Worm (Caenorhabditis elegans) whole organism, L4 larva: Measurements from ENCODE around the gene Y53F4B.11.

Experiments used
- D1046.2 ChIP-seq: fragments of 200-800 bp; sonication (Bioruptor generic); IDR thresholded peaks from 2 replicates; pipeline ENCODE4 v1.3.6; 2022; ENCODE audit warnings: missing genetic modification characterization, missing compliant biosample characterization
- F37D6.2 ChIP-seq: sonication (generic microtip); optimal IDR thresholded peaks from 2 replicates; lab custom pipeline; 2016; ENCODE audit warnings: mild to moderate bottlenecking, missing genetic modification characterization, missing compliant biosample characterization
- F44E2.7 ChIP-seq: fragments of 200-800 bp; sonication (Bioruptor generic); IDR thresholded peaks from 2 replicates; pipeline ENCODE4 v2.1.2; 2022; ENCODE audit warnings: missing genetic modification characterization, missing compliant biosample characterization
- F49E8.2 ChIP-seq: sonication (generic microtip); optimal IDR thresholded peaks from 2 replicates; lab custom pipeline; 2016; ENCODE audit warnings: missing compliant biosample characterization, mild to moderate bottlenecking, missing genetic modification characterization, borderline replicate concordance
- Y48G9A.11 ChIP-seq: fragments of 200-800 bp; sonication (Bioruptor generic); IDR thresholded peaks from 2 replicates; pipeline ENCODE4 v1.3.6; 2022; ENCODE audit warnings: missing genetic modification reagents, missing genetic modification characterization, missing compliant biosample characterization
- Y5F2A.4 ChIP-seq: fragments of 200-800 bp; sonication (Bioruptor generic); optimal IDR thresholded peaks from 2 replicates; lab custom pipeline; 2018; ENCODE audit warnings: mild to moderate bottlenecking, missing genetic modification characterization, missing compliant biosample characterization
- ZK337.2 ChIP-seq: fragments of 200-800 bp; sonication (Bioruptor generic); IDR thresholded peaks from 2 replicates; pipeline ENCODE4 v1.3.6; 2022; ENCODE audit warnings: missing genetic modification reagents, missing genetic modification characterization, missing compliant biosample characterization
- aha-1 ChIP-seq: fragments of 150-350 bp; peaks from one replicate; lab custom pipeline; 2014; ENCODE audit warnings: missing biosample characterization, missing genetic modification characterization
- aly-2 ChIP-seq: sonication (generic microtip); optimal IDR thresholded peaks from 2 replicates; lab custom pipeline; 2018; ENCODE audit warnings: missing biosample characterization, missing genetic modification characterization
- ama-1 ChIP-seq: fragments of 150-350 bp; optimal IDR thresholded peaks from 2 replicates; lab custom pipeline; 2014; ENCODE audit warnings: inconsistent platforms, mixed read lengths
- attf-4 ChIP-seq: sonication (generic microtip); optimal IDR thresholded peaks from 3 replicates; lab custom pipeline; 2017; ENCODE audit warnings: missing biosample characterization, missing genetic modification characterization
- ceh-28 ChIP-seq: fragments of 150-350 bp; optimal IDR thresholded peaks from 2 replicates; lab custom pipeline; 2014; ENCODE audit warnings: missing biosample characterization, missing genetic modification reagents, missing genetic modification characterization
- ceh-32 ChIP-seq: sonication (generic microtip); optimal IDR thresholded peaks from 2 replicates; lab custom pipeline; 2016; ENCODE audit warnings: mild to moderate bottlenecking, missing genetic modification characterization, missing compliant biosample characterization; ENCODE audit not compliant: poor library complexity
- ceh-82 ChIP-seq: sonication (generic microtip); optimal IDR thresholded peaks from 2 replicates; lab custom pipeline; 2017; ENCODE audit warnings: missing biosample characterization, missing genetic modification characterization
- daf-12 ChIP-seq: fragments of 150-350 bp; optimal IDR thresholded peaks from 2 replicates; lab custom pipeline; 2014; ENCODE audit warnings: missing biosample characterization, missing genetic modification reagents, missing genetic modification characterization
- daf-16 ChIP-seq, 3 experiments: sonication (generic microtip); optimal IDR thresholded peaks; 2 replicates each; lab custom pipeline; 2016 to 2017; ENCODE audit warnings: missing genetic modification characterization in 3 of 3, missing genetic modification reagents in 3 of 3, mild to moderate bottlenecking in 2 of 3, missing compliant biosample characterization in 2 of 3, missing biosample characterization in 1 of 3, moderate library complexity in 1 of 3
- daf-19 ChIP-seq: fragments of 200-800 bp; sonication (Bioruptor generic); conservative IDR thresholded peaks from 2 replicates; pipeline ENCODE4 v1.3.6; 2022; ENCODE audit warnings: missing genetic modification characterization, missing compliant biosample characterization
- daf-8 ChIP-seq: fragments of 200-800 bp; sonication (Bioruptor generic); IDR thresholded peaks from 2 replicates; pipeline ENCODE4 v1.3.6; 2022; ENCODE audit warnings: missing genetic modification characterization, missing compliant biosample characterization
- dmd-6 ChIP-seq: fragments of 200-800 bp; sonication (Bioruptor generic); IDR thresholded peaks from 2 replicates; pipeline ENCODE4 v1.3.6; 2022; ENCODE audit warnings: missing genetic modification reagents, missing genetic modification characterization, missing compliant biosample characterization
- dpl-1 ChIP-seq: fragments of 150-350 bp; optimal IDR thresholded peaks from 2 replicates; lab custom pipeline; 2014; ENCODE audit warnings: missing biosample characterization, missing genetic modification reagents, missing genetic modification characterization
- duxl-1 ChIP-seq: sonication (generic microtip); optimal IDR thresholded peaks from 2 replicates; lab custom pipeline; 2016; ENCODE audit warnings: mild to moderate bottlenecking, missing genetic modification characterization, moderate library complexity, missing compliant biosample characterization; ENCODE audit not compliant: poor library complexity
- dve-1 ChIP-seq: sonication (generic microtip); optimal IDR thresholded peaks from 2 replicates; lab custom pipeline; 2017; ENCODE audit warnings: antibody characterized with exemption, mild to moderate bottlenecking, missing genetic modification characterization, missing compliant biosample characterization; ENCODE audit not compliant: insufficient read depth
- egl-27 ChIP-seq: sonication (generic microtip); optimal IDR thresholded peaks from 3 replicates; lab custom pipeline; 2017; ENCODE audit warnings: missing biosample characterization, missing genetic modification reagents, missing genetic modification characterization
- fos-1 ChIP-seq: fragments of 150-350 bp; optimal IDR thresholded peaks from 2 replicates; lab custom pipeline; 2014; ENCODE audit warnings: missing biosample characterization, missing genetic modification characterization
- gei-8 ChIP-seq: fragments of 200-800 bp; sonication (Bioruptor generic); optimal IDR thresholded peaks from 2 replicates; lab custom pipeline; 2018; ENCODE audit warnings: mild to moderate bottlenecking, missing genetic modification characterization, missing compliant biosample characterization
- hif-1 ChIP-seq, 2 experiments: sonication (generic microtip); optimal IDR thresholded peaks; 2 replicates each; lab custom pipeline; 2016 to 2017; ENCODE audit warnings: missing compliant biosample characterization in 2 of 2, missing genetic modification characterization in 2 of 2, missing genetic modification reagents in 2 of 2, missing genotype in 2 of 2, mild to moderate bottlenecking in 1 of 2
- hlh-11 ChIP-seq: fragments of 200-800 bp; sonication (Bioruptor generic); optimal IDR thresholded peaks from 2 replicates; lab custom pipeline; 2018; ENCODE audit warnings: mild to moderate bottlenecking, missing genetic modification characterization, missing compliant biosample characterization
- hmg-1.1 ChIP-seq: fragments of 200-800 bp; sonication (Bioruptor generic); IDR thresholded peaks from 2 replicates; pipeline ENCODE4 v1.3.6; 2022; ENCODE audit warnings: missing genetic modification reagents, missing genetic modification characterization, missing compliant biosample characterization
- lin-13 ChIP-seq: fragments of 150-350 bp; optimal IDR thresholded peaks from 2 replicates; lab custom pipeline; 2014; ENCODE audit warnings: missing biosample characterization, missing genetic modification reagents, missing genetic modification characterization
- lin-15B ChIP-seq: fragments of 150-350 bp; sonication (generic microtip); optimal IDR thresholded peaks from 3 replicates; lab custom pipeline; 2014; ENCODE audit warnings: missing biosample characterization, missing genetic modification characterization
- lin-38 ChIP-seq: fragments of 200-800 bp; sonication (Bioruptor generic); IDR thresholded peaks from 2 replicates; pipeline ENCODE4 v1.3.6; 2022; ENCODE audit warnings: missing genetic modification reagents, missing genetic modification characterization, missing compliant biosample characterization
- madf-9 ChIP-seq: fragments of 200-800 bp; sonication (Bioruptor generic); conservative IDR thresholded peaks from 2 replicates; pipeline ENCODE4 v1.3.6; 2022; ENCODE audit warnings: missing genetic modification reagents, missing genetic modification characterization, missing compliant biosample characterization
- mdl-1 ChIP-seq, 2 experiments: fragments of 150-350 bp in 1 of 2; sonication (generic microtip) in 1 of 2; optimal IDR thresholded peaks; 2 replicates each; lab custom pipeline; 2014 to 2017; ENCODE audit warnings: missing biosample characterization in 2 of 2, missing genetic modification characterization in 2 of 2
- mdt-29 ChIP-seq: fragments of 200-800 bp; sonication (Bioruptor generic); IDR thresholded peaks from 2 replicates; pipeline ENCODE4 v1.3.6; 2022; ENCODE audit warnings: missing genetic modification reagents, missing genetic modification characterization, missing compliant biosample characterization
- mes-2 ChIP-seq: sonication (generic microtip); optimal IDR thresholded peaks from 2 replicates; lab custom pipeline; 2016; ENCODE audit warnings: missing genotype, mild to moderate bottlenecking, missing genetic modification characterization, missing compliant biosample characterization; ENCODE audit not compliant: poor library complexity, severe bottlenecking
- nhr-10 ChIP-seq: fragments of 150-350 bp; optimal IDR thresholded peaks from 2 replicates; lab custom pipeline; 2014; ENCODE audit warnings: missing biosample characterization, missing genetic modification characterization
- nhr-111 ChIP-seq: fragments of 200-800 bp; sonication (Bioruptor generic); optimal IDR thresholded peaks from 2 replicates; lab custom pipeline; 2018; ENCODE audit warnings: mild to moderate bottlenecking, missing genetic modification characterization, missing compliant biosample characterization
- nhr-25 ChIP-seq: sonication (generic microtip); optimal IDR thresholded peaks from 2 replicates; lab custom pipeline; 2017; ENCODE audit warnings: missing genetic modification characterization, mild to moderate bottlenecking, missing compliant biosample characterization, antibody characterized with exemption, moderate library complexity, borderline replicate concordance; ENCODE audit not compliant: insufficient read depth
- nhr-28 ChIP-seq: fragments of 150-350 bp; optimal IDR thresholded peaks from 2 replicates; lab custom pipeline; 2014; ENCODE audit warnings: missing biosample characterization, missing genetic modification characterization
- nhr-41 ChIP-seq: fragments of 200-800 bp; sonication (Bioruptor generic); IDR thresholded peaks from 2 replicates; pipeline ENCODE4 v1.3.6; 2022; ENCODE audit warnings: missing genetic modification reagents, missing genetic modification characterization, missing compliant biosample characterization
- nhr-76 ChIP-seq: fragments of 150-350 bp; optimal IDR thresholded peaks from 2 replicates; lab custom pipeline; 2014; ENCODE audit warnings: missing biosample characterization, missing genetic modification characterization
- nhr-77 ChIP-seq: fragments of 150-350 bp; optimal IDR thresholded peaks from 2 replicates; lab custom pipeline; 2014; ENCODE audit warnings: missing biosample characterization, missing genetic modification characterization
- pqm-1 ChIP-seq: sonication (generic microtip); optimal IDR thresholded peaks from 2 replicates; lab custom pipeline; 2017; ENCODE audit warnings: missing biosample characterization, missing genetic modification characterization
- snpc-1.2 ChIP-seq: fragments of 200-800 bp; sonication (Bioruptor generic); IDR thresholded peaks from 2 replicates; pipeline ENCODE4 v1.3.6; 2022; ENCODE audit warnings: missing genetic modification reagents, missing genetic modification characterization, missing compliant biosample characterization
- spr-1 ChIP-seq: sonication (generic microtip); optimal IDR thresholded peaks from 2 replicates; lab custom pipeline; 2016; ENCODE audit warnings: mild to moderate bottlenecking, missing genetic modification characterization, missing compliant biosample characterization
- tra-1 ChIP-seq: fragments of 200-800 bp; sonication (Bioruptor generic); IDR thresholded peaks from 2 replicates; pipeline ENCODE4 v1.3.6; 2022; ENCODE audit warnings: missing genetic modification reagents, missing genetic modification characterization, missing compliant biosample characterization
- unc-62 ChIP-seq, 3 experiments: fragments of 150-350 bp in 1 of 3; sonication (generic microtip); optimal IDR thresholded peaks in 2 of 3; peaks in 1 of 3; 1 replicate in 1 of 3; 2 replicates in 2 of 3; lab custom pipeline; 2014 to 2017; ENCODE audit warnings: missing biosample characterization in 3 of 3, missing genetic modification characterization in 3 of 3, missing genetic modification reagents in 3 of 3, missing genotype in 1 of 3
- vab-7 ChIP-seq: fragments of 200-800 bp; sonication (Bioruptor generic); IDR thresholded peaks from 2 replicates; pipeline ENCODE4 v1.3.6; 2022; ENCODE audit warnings: missing genetic modification reagents, missing genetic modification characterization, missing compliant biosample characterization
- zag-1 ChIP-seq: fragments of 150-350 bp; optimal IDR thresholded peaks from 2 replicates; lab custom pipeline; 2014; ENCODE audit warnings: missing biosample characterization, missing genetic modification characterization

Y53F4B.11 gene

ce11 chrII:15025599-15026164 lies 15.1 kb downstream of the Y53F4B.11 start, which contains the start of gene cmtr-1 (continued):
- TF ChIP-seq ceh-32 = peak; percentile 61
- no peak for TF ChIP-seq ceh-28 (tag; lab: Kevin White, UChicago)
- TF ChIP-seq mdl-1 (tag; optimal IDR thresholded peaks at IDR 0.05; lab: Kevin White, UChicago) = peak; percentile 57 to 77
- no peak for TF ChIP-seq egl-27 (tag; lab: Kevin White, UChicago)
- peak; percentile 95 for TF ChIP-seq duxl-1 (tag; lab: Kevin White, UChicago)
- peak; percentile 94 for TF ChIP-seq hlh-11 (tag; lab: Kevin White, UChicago)
- TF ChIP-seq mdt-29 (GFP tag; lab: Robert Waterston, UW) = peak; percentile 92
- TF ChIP-seq unc-62 (GFP tag; optimal IDR thresholded peaks at IDR 0.05 in 1 of 2; lab: Kevin White, UChicago) = peak; percentile 24 to 97
- TF ChIP-seq unc-62 (tag; optimal IDR thresholded peaks at IDR 0.05; lab: Kevin White, UChicago) = no peak
- TF ChIP-seq nhr-25 (tag; lab: Kevin White, UChicago) = peak; percentile 72
- peak; percentile 96 for TF ChIP-seq lin-13 (GFP tag; lab: Kevin White, UChicago)
- peak; percentile 48 for TF ChIP-seq Y5F2A.4 (GFP tag; lab: Kevin White, UChicago)
- peak; percentile 77 for TF ChIP-seq madf-9 (GFP tag; lab: Robert Waterston, UW)
- TF ChIP-seq vab-7 (GFP tag; lab: Robert Waterston, UW) = peak; percentile 85
- TF ChIP-seq attf-4 (tag; lab: Kevin White, UChicago) = no peak
- TF ChIP-seq F49E8.2 (tag; lab: Kevin White, UChicago) = peak; percentile 97
- no peak for TF ChIP-seq zag-1 (tag; lab: Kevin White, UChicago)
- TF ChIP-seq gei-8 (GFP tag; lab: Kevin White, UChicago) = peak; percentile 79
- peak; percentile 95 for TF ChIP-seq spr-1 (tag; lab: Kevin White, UChicago)
- TF ChIP-seq aly-2 (tag; lab: Kevin White, UChicago) = no peak
- TF ChIP-seq nhr-76 (tag; lab: Kevin White, UChicago) = no peak
- peak; percentile 95 for TF ChIP-seq dmd-6 (GFP tag; lab: Robert Waterston, UW)
- TF ChIP-seq fos-1 (tag; lab: Kevin White, UChicago) = no peak
- TF ChIP-seq dve-1 (tag; lab: Kevin White, UChicago) = peak; percentile 99
- no peak for TF ChIP-seq F44E2.7 (GFP tag; lab: Robert Waterston, UW)
- TF ChIP-seq Y48G9A.11 (GFP tag; lab: Robert Waterston, UW) = peak; percentile 100
- TF ChIP-seq F37D6.2 (tag; lab: Kevin White, UChicago) = peak; percentile 85
- peak; percentile 98 for TF ChIP-seq mes-2 (tag; lab: Kevin White, UChicago)
- TF ChIP-seq daf-12 (tag; lab: Kevin White, UChicago) = no peak
- TF ChIP-seq ama-1 (lab: Kevin White, UChicago) = peak; percentile 96
- TF ChIP-seq nhr-41 (GFP tag; lab: Robert Waterston, UW) = peak; percentile 84
- TF ChIP-seq snpc-1.2 (GFP tag; lab: Robert Waterston, UW) = peak; percentile 86
- TF ChIP-seq daf-8 (GFP tag; lab: Robert Waterston, UW) = no peak
- peak; percentile 73 to 79 for TF ChIP-seq hif-1 (tag; optimal IDR thresholded peaks at IDR 0.05; lab: Kevin White, UChicago)
- TF ChIP-seq aha-1 (tag; lab: Kevin White, UChicago) = peak; percentile 99
- peak; percentile 75; the same call in 1 of the 2 replicates for TF ChIP-seq D1046.2 (GFP tag; lab: Robert Waterston, UW)
- peak; percentile 82 to 93 for TF ChIP-seq daf-16 (GFP tag; optimal IDR thresholded peaks at IDR 0.05; lab: Kevin White, UChicago)
- TF ChIP-seq daf-16 (tag; optimal IDR thresholded peaks at IDR 0.05; lab: Kevin White, UChicago) = peak; percentile 92
- peak; percentile 67; the same call in 1 of the 2 replicates for TF ChIP-seq daf-19 (GFP tag; lab: Robert Waterston, UW)
- TF ChIP-seq ceh-82 = no peak
- peak; percentile 5; the same call in 1 of the 2 replicates for TF ChIP-seq ZK337.2 (GFP tag; lab: Robert Waterston, UW)
- peak; percentile 50 for TF ChIP-seq pqm-1 (tag; lab: Kevin White, UChicago)
- peak; percentile 85 for TF ChIP-seq lin-15B (tag; lab: Kevin White, UChicago)
- peak; percentile 97 for TF ChIP-seq nhr-77 (tag; lab: Kevin White, UChicago)
- TF ChIP-seq nhr-28 (tag; lab: Kevin White, UChicago) = peak; percentile 83
- TF ChIP-seq hmg-1.1 (GFP tag; lab: Robert Waterston, UW) = peak; percentile 99
- peak; percentile 92 for TF ChIP-seq lin-38 (GFP tag; lab: Robert Waterston, UW)
- TF ChIP-seq dpl-1 = peak; percentile 91
- peak; percentile 25 for TF ChIP-seq nhr-111 (GFP tag; lab: Kevin White, UChicago)
- peak; percentile 76 for TF ChIP-seq tra-1 (GFP tag; lab: Robert Waterston, UW)
- peak; percentile 20 for TF ChIP-seq nhr-10 (tag; lab: Kevin White, UChicago)
